Fruit fly (Drosophila melanogaster) whole organism, embryonic: ENCODE measurements around the gene r2d2.
A peak's percentile ranks its signal among the peaks of the same experiment; 100 is the strongest.

Experiments
- CG1024 ChIP-seq: fragments of 200-800 bp; sonication (Bioruptor generic); IDR thresholded peaks from 2 replicates; pipeline ENCODE4 v1.3.6; 2022; ENCODE audit warnings: missing biosample characterization, missing genetic modification characterization
- CG10959 ChIP-seq: fragments of 200-800 bp; sonication (Bioruptor generic); IDR thresholded peaks from 2 replicates; pipeline ENCODE4 v1.3.6; 2022; ENCODE audit warnings: missing biosample characterization, missing genetic modification characterization
- CG11398 ChIP-seq: fragments of 200-800 bp; sonication (Bioruptor generic); optimal IDR thresholded peaks from 2 replicates; lab custom pipeline; 2016; ENCODE audit warnings: missing biosample characterization, missing genetic modification characterization
- CG11723 ChIP-seq: fragments of 200-800 bp; sonication (Bioruptor generic); optimal IDR thresholded peaks from 2 replicates; lab custom pipeline; 2017; ENCODE audit warnings: missing biosample characterization, mild to moderate bottlenecking, missing genetic modification characterization
- CG12219 ChIP-seq: fragments of 200-800 bp; sonication (Bioruptor generic); optimal IDR thresholded peaks from 3 replicates; lab custom pipeline; 2018; ENCODE audit warnings: missing biosample characterization, mild to moderate bottlenecking, missing genetic modification characterization
- CG15696 ChIP-seq: fragments of 200-800 bp; sonication (Bioruptor generic); optimal IDR thresholded peaks from 2 replicates; lab custom pipeline; 2019; ENCODE audit warnings: missing biosample characterization, mild to moderate bottlenecking, missing genetic modification characterization, moderate library complexity
- CG16779 ChIP-seq: fragments of 200-800 bp; sonication (Bioruptor generic); IDR thresholded peaks from 2 replicates; pipeline ENCODE4 v1.3.6; 2022; ENCODE audit warnings: missing biosample characterization, missing genetic modification characterization
- CG17385 ChIP-seq: fragments of 200-800 bp; sonication (Bioruptor generic); optimal IDR thresholded peaks from 3 replicates; lab custom pipeline; 2018; ENCODE audit warnings: missing biosample characterization, mild to moderate bottlenecking, missing genetic modification characterization
- CG17612 ChIP-seq: fragments of 200-800 bp; sonication (Bioruptor generic); IDR thresholded peaks from 2 replicates; pipeline ENCODE4 v1.3.6; 2022; ENCODE audit warnings: missing biosample characterization, missing genetic modification characterization
- CG2129 ChIP-seq: fragments of 200-800 bp; sonication (Bioruptor generic); IDR thresholded peaks from 2 replicates; pipeline ENCODE4 v1.3.6; 2022; ENCODE audit warnings: missing biosample characterization, missing genetic modification characterization; ENCODE audit not compliant: partially characterized antibody
- CG3163 ChIP-seq: fragments of 200-800 bp; sonication (Bioruptor generic); optimal IDR thresholded peaks from 3 replicates; lab custom pipeline; 2016; ENCODE audit warnings: missing biosample characterization, missing genetic modification characterization
- CG3847 ChIP-seq: fragments of 200-800 bp; sonication (Bioruptor generic); IDR thresholded peaks from 2 replicates; pipeline ENCODE4 v1.3.6; 2022; ENCODE audit warnings: missing biosample characterization, missing genetic modification characterization
- CG3995 ChIP-seq: fragments of 200-800 bp; sonication (Bioruptor generic); optimal IDR thresholded peaks from 3 replicates; lab custom pipeline; 2016; ENCODE audit warnings: missing biosample characterization, missing genetic modification characterization
- CG4282 ChIP-seq: fragments of 200-800 bp; sonication (Bioruptor generic); optimal IDR thresholded peaks from 2 replicates; lab custom pipeline; 2016; ENCODE audit warnings: missing biosample characterization, missing genetic modification characterization
- CG6654 ChIP-seq: fragments of 200-800 bp; sonication (Bioruptor generic); optimal IDR thresholded peaks from 2 replicates; lab custom pipeline; 2017; ENCODE audit warnings: missing biosample characterization, mild to moderate bottlenecking, missing genetic modification characterization
- CG6854 ChIP-seq: fragments of 200-800 bp; sonication (Bioruptor generic); optimal IDR thresholded peaks from 3 replicates; lab custom pipeline; 2017; ENCODE audit warnings: missing biosample characterization, mild to moderate bottlenecking, missing genetic modification characterization
- ERR ChIP-seq: fragments of 200-800 bp; sonication (Bioruptor generic); optimal IDR thresholded peaks from 2 replicates; lab custom pipeline; 2016; ENCODE audit warnings: missing biosample characterization, missing genetic modification characterization
- HmgZ ChIP-seq: fragments of 200-800 bp; sonication (Bioruptor generic); optimal IDR thresholded peaks from 2 replicates; lab custom pipeline; 2018; ENCODE audit warnings: missing biosample characterization, mild to moderate bottlenecking, missing genetic modification characterization
- Lpt ChIP-seq: fragments of >200 bp; optimal IDR thresholded peaks from 2 replicates; lab custom pipeline; 2018; ENCODE audit warnings: missing biosample characterization, missing genetic modification characterization
- Mad ChIP-seq: fragments of 200-800 bp; sonication (Bioruptor generic); optimal IDR thresholded peaks from 2 replicates; lab custom pipeline; 2016; ENCODE audit warnings: missing biosample characterization, missing genetic modification characterization
- Nf-YB ChIP-seq: fragments of 200-800 bp; sonication (Bioruptor generic); optimal IDR thresholded peaks from 3 replicates; lab custom pipeline; 2019; ENCODE audit warnings: missing biosample characterization, mild to moderate bottlenecking, missing genetic modification characterization, moderate library complexity
- Optix ChIP-seq: fragments of 200-800 bp; sonication (Bioruptor generic); IDR thresholded peaks from 3 replicates; pipeline ENCODE4 v1.3.6; 2022; ENCODE audit warnings: missing biosample characterization, missing genetic modification characterization
- Stat92E ChIP-seq, 3 experiments: fragments of >200 bp in 2 of 3; fragments of 200-800 bp in 1 of 3; sonication (Bioruptor generic) in 1 of 3; optimal IDR thresholded peaks; 2 replicates each; lab custom pipeline; 2017 to 2019; ENCODE audit warnings: missing biosample characterization in 3 of 3, missing genetic modification characterization in 3 of 3, mild to moderate bottlenecking in 1 of 3, moderate library complexity in 1 of 3
- ara ChIP-seq: fragments of 200-800 bp; sonication (Bioruptor generic); IDR thresholded peaks from 2 replicates; pipeline ENCODE4 v1.3.6; 2022; ENCODE audit warnings: missing biosample characterization, missing genetic modification characterization
- ase ChIP-seq: fragments of 200-800 bp; sonication (Bioruptor generic); IDR thresholded peaks from 3 replicates; pipeline ENCODE4 v1.3.6; 2022; ENCODE audit warnings: missing biosample characterization, missing genetic modification characterization
- ci ChIP-seq: fragments of 200-800 bp; sonication (Bioruptor generic); IDR thresholded peaks from 3 replicates; pipeline ENCODE4 v1.3.6; 2022; ENCODE audit warnings: missing biosample characterization, missing genetic modification characterization
- crc ChIP-seq: fragments of 200-800 bp; sonication (Bioruptor generic); optimal IDR thresholded peaks from 2 replicates; lab custom pipeline; 2016; ENCODE audit warnings: missing biosample characterization, missing genetic modification characterization
- danr ChIP-seq: fragments of 200-800 bp; sonication (Bioruptor generic); IDR thresholded peaks from 2 replicates; pipeline ENCODE4 v1.3.6; 2022; ENCODE audit warnings: missing biosample characterization, missing genetic modification characterization
- fd64A ChIP-seq: fragments of 200-800 bp; sonication (Bioruptor generic); optimal IDR thresholded peaks from 3 replicates; lab custom pipeline; 2018; ENCODE audit warnings: missing biosample characterization, mild to moderate bottlenecking, missing genetic modification characterization
- fru ChIP-seq: fragments of >200 bp; optimal IDR thresholded peaks from 2 replicates; lab custom pipeline; 2017
- gce ChIP-seq: fragments of 200-800 bp; sonication (Bioruptor generic); IDR thresholded peaks from 3 replicates; pipeline ENCODE4 v1.3.6; 2022; ENCODE audit warnings: missing biosample characterization, missing genetic modification characterization
- hth ChIP-seq: fragments of >200 bp; optimal IDR thresholded peaks from 2 replicates; lab custom pipeline; 2017; ENCODE audit warnings: inconsistent platforms
- jigr1 ChIP-seq: fragments of 200-800 bp; sonication (Bioruptor generic); IDR thresholded peaks from 3 replicates; pipeline ENCODE4 v1.3.6; 2022; ENCODE audit warnings: missing biosample characterization, missing genetic modification characterization
- lola ChIP-seq, 3 experiments: fragments of >200 bp in 2 of 3; fragments of 200-800 bp in 1 of 3; sonication (Bioruptor generic) in 1 of 3; optimal IDR thresholded peaks; 2 replicates each; lab custom pipeline; 2017 to 2019; ENCODE audit warnings: missing biosample characterization in 3 of 3, missing genetic modification characterization in 3 of 3, mild to moderate bottlenecking in 1 of 3, moderate library complexity in 1 of 3
- nerfin-2 ChIP-seq: fragments of 200-800 bp; sonication (Bioruptor generic); IDR thresholded peaks from 2 replicates; pipeline ENCODE4 v1.3.6; 2022; ENCODE audit warnings: missing biosample characterization, missing genetic modification characterization; ENCODE audit not compliant: partially characterized antibody
- pan ChIP-seq, 4 experiments: fragments of >200 bp in 3 of 4; fragments of 200-800 bp in 1 of 4; sonication (Bioruptor generic) in 1 of 4; optimal IDR thresholded peaks in 3 of 4; IDR thresholded peaks in 1 of 4; 2 replicates each; pipeline versions ENCODE4 v1.3.6 to Lab custom; 2017 to 2022; ENCODE audit warnings: missing biosample characterization in 2 of 4, missing genetic modification characterization in 2 of 4, mixed read lengths in 1 of 4
- pb ChIP-seq: fragments of 200-800 bp; sonication (Bioruptor generic); optimal IDR thresholded peaks from 3 replicates; lab custom pipeline; 2016; ENCODE audit warnings: missing biosample characterization, missing genetic modification characterization
- phol ChIP-seq: fragments of 200-800 bp; sonication (Bioruptor generic); optimal IDR thresholded peaks from 3 replicates; lab custom pipeline; 2018; ENCODE audit warnings: missing biosample characterization, mild to moderate bottlenecking, missing genetic modification characterization, moderate library complexity
- ranshi ChIP-seq: fragments of 200-800 bp; sonication (Bioruptor generic); IDR thresholded peaks from 2 replicates; pipeline ENCODE4 v1.3.6; 2022; ENCODE audit warnings: missing biosample characterization, missing genetic modification characterization
- shn ChIP-seq: fragments of 200-800 bp; sonication (Bioruptor generic); optimal IDR thresholded peaks from 3 replicates; lab custom pipeline; 2016; ENCODE audit warnings: missing biosample characterization, missing genetic modification characterization
- sima ChIP-seq: fragments of 200-800 bp; sonication (Bioruptor generic); optimal IDR thresholded peaks from 2 replicates; lab custom pipeline; 2016; ENCODE audit warnings: missing biosample characterization, missing genetic modification characterization
- sob ChIP-seq: fragments of 200-800 bp; sonication (Bioruptor generic); IDR thresholded peaks from 2 replicates; pipeline ENCODE4 v1.3.6; 2022; ENCODE audit warnings: missing biosample characterization, missing genetic modification characterization
- tna ChIP-seq: fragments of 200-800 bp; sonication (Bioruptor generic); IDR thresholded peaks from 2 replicates; pipeline ENCODE4 v1.3.6; 2022; ENCODE audit warnings: missing biosample characterization, missing genetic modification characterization; ENCODE audit not compliant: partially characterized antibody
- ttk ChIP-seq: fragments of 200-800 bp; sonication (Bioruptor generic); IDR thresholded peaks from 2 replicates; pipeline ENCODE4 v2.1.2; 2022; ENCODE audit warnings: missing biosample characterization, missing genetic modification characterization
- tup ChIP-seq: fragments of 200-800 bp; sonication (Bioruptor generic); optimal IDR thresholded peaks from 2 replicates; lab custom pipeline; 2016; ENCODE audit warnings: missing biosample characterization, mild to moderate bottlenecking, missing genetic modification characterization, moderate library complexity
- unpg ChIP-seq: fragments of 200-800 bp; sonication (Bioruptor generic); optimal IDR thresholded peaks from 3 replicates; lab custom pipeline; 2018; ENCODE audit warnings: missing biosample characterization, mild to moderate bottlenecking, missing genetic modification characterization, moderate library complexity
- vnd ChIP-seq: fragments of 200-800 bp; sonication (Bioruptor generic); IDR thresholded peaks from 3 replicates; pipeline ENCODE4 v1.3.6; 2022; ENCODE audit warnings: missing biosample characterization, missing genetic modification characterization; ENCODE audit not compliant: partially characterized antibody
- wek ChIP-seq: fragments of 200-800 bp; sonication (Bioruptor generic); optimal IDR thresholded peaks from 3 replicates; lab custom pipeline; 2018; ENCODE audit warnings: missing biosample characterization, mild to moderate bottlenecking, missing genetic modification characterization, moderate library complexity
- zfh2 ChIP-seq: fragments of 200-800 bp; sonication (Bioruptor generic); optimal IDR thresholded peaks from 2 replicates; lab custom pipeline; 2016; ENCODE audit warnings: missing biosample characterization, missing genetic modification characterization

The r2d2 gene

dm6 chr2L:7782788-7783401 is 17.1 kb upstream of the r2d2 start, which contains the start of gene Brd7-9 (continued):
- peak; percentile 92 for TF ChIP-seq ci
- peak; percentile 57 for TF ChIP-seq fd64A (GFP tag; lab: Kevin White, UChicago)
- TF ChIP-seq CG17385 (GFP tag; lab: Kevin White, UChicago): peak; percentile 66
- TF ChIP-seq tna (GFP tag; lab: Robert Waterston, UW): 0 out of 2 replicates have a peak, but pooled peaks have one; percentile 36
- peak; percentile 63 for TF ChIP-seq CG10959 (GFP tag; lab: Robert Waterston, UW)
- no peak for TF ChIP-seq hth (lab: Kevin White, UChicago)
- TF ChIP-seq sima (GFP tag; lab: Kevin White, UChicago): no peak
- peak; percentile 80 for TF ChIP-seq CG16779 (GFP tag; lab: Robert Waterston, UW)
- no peak for TF ChIP-seq crc
- TF ChIP-seq gce (GFP tag; lab: Robert Waterston, UW): peak; percentile 70; the same call in 1 of the 3 replicates
- peak; percentile 66 for TF ChIP-seq wek (GFP tag; lab: Kevin White, UChicago)
- TF ChIP-seq vnd (GFP tag; lab: Robert Waterston, UW): peak; percentile 31; the same call in 1 of the 3 replicates
- peak; percentile 72; the same call in 1 of the 2 replicates for TF ChIP-seq ara (GFP tag; lab: Robert Waterston, UW)
- peak in 1 of 3 experiments; percentile 56 for TF ChIP-seq Stat92E (GFP tag; optimal IDR thresholded peaks at IDR 0.05; lab: Kevin White, UChicago)
- TF ChIP-seq CG3847: peak; percentile 35; the same call in 1 of the 2 replicates
- TF ChIP-seq ttk (GFP tag; lab: Robert Waterston, UW): peak; percentile 71
- TF ChIP-seq CG6654 (GFP tag; lab: Kevin White, UChicago): peak; percentile 18
- no peak for TF ChIP-seq Lpt
- peak; percentile 25 for TF ChIP-seq CG3995
- no peak for TF ChIP-seq ERR (GFP tag; lab: Kevin White, UChicago)
- no peak for TF ChIP-seq zfh2 (GFP tag; lab: Kevin White, UChicago)
- 0 out of 2 replicates have a peak, but pooled peaks have one; percentile 40 for TF ChIP-seq nerfin-2 (GFP tag; lab: Robert Waterston, UW)
- TF ChIP-seq lola (GFP tag; optimal IDR thresholded peaks at IDR 0.05; lab: Kevin White, UChicago): peak in 1 of 3 experiments; percentile 54
- TF ChIP-seq CG12219: peak; percentile 81
- TF ChIP-seq CG15696 (tag; lab: Kevin White, UChicago): no peak
- TF ChIP-seq ranshi (GFP tag; lab: Robert Waterston, UW): peak; percentile 83
- TF ChIP-seq HmgZ: peak; percentile 74
- peak; percentile 39 for TF ChIP-seq pb (GFP tag; lab: Kevin White, UChicago)
- TF ChIP-seq Optix: peak; percentile 68; the same call in 2 of the 3 replicates
- TF ChIP-seq CG6854 (GFP tag; lab: Kevin White, UChicago): peak; percentile 70
- TF ChIP-seq fru (lab: Kevin White, UChicago): no peak
- TF ChIP-seq CG3163 (GFP tag; lab: Kevin White, UChicago): peak; percentile 13
- no peak for TF ChIP-seq Mad
- TF ChIP-seq CG1024 (GFP tag; lab: Robert Waterston, UW): 0 out of 2 replicates have a peak, but pooled peaks have one; percentile 28
- TF ChIP-seq jigr1 (GFP tag; lab: Robert Waterston, UW): no peak
- peak; percentile 28 for TF ChIP-seq tup
- TF ChIP-seq sob: peak; percentile 79
- TF ChIP-seq CG11398 (GFP tag; lab: Kevin White, UChicago): no peak
- TF ChIP-seq Nf-YB (GFP tag; lab: Kevin White, UChicago): peak; percentile 36
- peak; percentile 67 for TF ChIP-seq phol (tag; lab: Kevin White, UChicago)
- TF ChIP-seq unpg: peak; percentile 81
- no peak for TF ChIP-seq pan (optimal IDR thresholded peaks at IDR 0.05; lab: Kevin White, UChicago)
- peak in 1 of 2 experiments; percentile 87 for TF ChIP-seq pan (GFP tag; optimal IDR thresholded peaks at IDR 0.05 in 1 of 2, IDR thresholded peaks at IDR 0.05 in 1 of 2)
- no peak for TF ChIP-seq CG4282
- TF ChIP-seq CG17612 (GFP tag; lab: Robert Waterston, UW): peak; percentile 47; the same call in 1 of the 2 replicates
- TF ChIP-seq ase: peak; percentile 80; the same call in 2 of the 3 replicates
- TF ChIP-seq shn (GFP tag; lab: Kevin White, UChicago): peak; percentile 11
- TF ChIP-seq danr: peak; percentile 50
- TF ChIP-seq CG2129 (GFP tag; lab: Robert Waterston, UW): no peak
- TF ChIP-seq CG11723 (GFP tag; lab: Kevin White, UChicago): peak; percentile 63
